Fruit fly (Drosophila melanogaster): ENCODE results near the gene CG45413.
A peak's percentile ranks its signal among the peaks of the same experiment; 100 is the strongest.

The CG45413 gene

dm6 chr3L:6964488-6965152 lies 32.9 kb upstream of the CG45413 start, which contains the start of gene sgl (continued):
- TF ChIP-seq sima (GFP tag; optimal IDR thresholded peaks at IDR 0.05), result no peak
- no peak for TF ChIP-seq Lpt (GFP tag; optimal IDR thresholded peaks at IDR 0.05)
- no peak for TF ChIP-seq gce (GFP tag; IDR thresholded peaks at IDR 0.05)
- peak; percentile 27; the same call in 1 of the 2 replicates for TF ChIP-seq nerfin-2 (GFP tag; IDR thresholded peaks at IDR 0.05; ENCODE audit: partially characterized antibody)
- 0 out of 2 replicates have a peak, but pooled peaks have one; percentile 5 for TF ChIP-seq CG8765 (GFP tag; IDR thresholded peaks at IDR 0.05)
- TF ChIP-seq CG15269 (tag; optimal IDR thresholded peaks at IDR 0.05), result peak; percentile 40
- TF ChIP-seq CG6689 (GFP tag; IDR thresholded peaks at IDR 0.05), result peak; percentile 28; the same call in 1 of the 2 replicates
- TF ChIP-seq CG18262 (tag; optimal IDR thresholded peaks at IDR 0.05), result peak; percentile 41
- TF ChIP-seq CG18011 (GFP tag; optimal IDR thresholded peaks at IDR 0.05), result no peak
- TF ChIP-seq CG2889 (GFP tag; IDR thresholded peaks at IDR 0.05), result no peak
- TF ChIP-seq CoRest (tag; optimal IDR thresholded peaks at IDR 0.05), result peak; percentile 29
- TF ChIP-seq Camta (GFP tag; optimal IDR thresholded peaks at IDR 0.05), result peak; percentile 56
- TF ChIP-seq Dref (GFP tag; IDR thresholded peaks at IDR 0.05), result peak; percentile 34; the same call in 1 of the 2 replicates
- no peak for TF ChIP-seq Hr3 (GFP tag; optimal IDR thresholded peaks at IDR 0.05)
- TF ChIP-seq chm (GFP tag; IDR thresholded peaks at IDR 0.05), result peak; percentile 81
- no peak for TF ChIP-seq CG10565 (GFP tag; optimal IDR thresholded peaks at IDR 0.05)
- TF ChIP-seq lilli (GFP tag; optimal IDR thresholded peaks at IDR 0.05), result peak; percentile 20
- no peak for TF ChIP-seq unpg (GFP tag; optimal IDR thresholded peaks at IDR 0.05)
- TF ChIP-seq insv (GFP tag; optimal IDR thresholded peaks at IDR 0.05), result peak; percentile 41 to 93
- TF ChIP-seq schlank (tag; optimal IDR thresholded peaks at IDR 0.05), result no peak
- no peak for TF ChIP-seq abd-A (tag; optimal IDR thresholded peaks at IDR 0.05)
- TF ChIP-seq CG9215 (GFP tag; IDR thresholded peaks at IDR 0.05), result no peak
- TF ChIP-seq jing (GFP tag; optimal IDR thresholded peaks at IDR 0.05), result peak; percentile 72
- no peak for TF ChIP-seq CG10321 (GFP tag; IDR thresholded peaks at IDR 0.05)
- no peak for TF ChIP-seq cas (GFP tag; IDR thresholded peaks at IDR 0.05)
- TF ChIP-seq Hand (GFP tag; optimal IDR thresholded peaks at IDR 0.05), result no peak
- peak; percentile 37 for TF ChIP-seq sug (tag; optimal IDR thresholded peaks at IDR 0.05)
- TF ChIP-seq zen2 (GFP tag; IDR thresholded peaks at IDR 0.05; ENCODE audit: partially characterized antibody), result no peak
- TF ChIP-seq CG7271 (tag; optimal IDR thresholded peaks at IDR 0.05), result no peak
- TF ChIP-seq gem (tag; optimal IDR thresholded peaks at IDR 0.05), result no peak
- no peak for TF ChIP-seq CG7372 (GFP tag; IDR thresholded peaks at IDR 0.05)
- no peak for TF ChIP-seq sd (tag; optimal IDR thresholded peaks at IDR 0.05)
- peak; percentile 28; the same call in 1 of the 2 replicates for TF ChIP-seq CG1024 (GFP tag; IDR thresholded peaks at IDR 0.05)
- TF ChIP-seq CG16863 (GFP tag; optimal IDR thresholded peaks at IDR 0.05), result no peak
- peak; percentile 47 for TF ChIP-seq CG2116 (GFP tag; optimal IDR thresholded peaks at IDR 0.05)
- TF ChIP-seq CG2120 (GFP tag; optimal IDR thresholded peaks at IDR 0.05), result peak; percentile 51
- peak; percentile 13 for TF ChIP-seq Sry-δ (GFP tag; optimal IDR thresholded peaks at IDR 0.05)
- TF ChIP-seq otp (GFP tag; IDR thresholded peaks at IDR 0.05), result peak; percentile 59; the same call in 1 of the 3 replicates
- TF ChIP-seq CG15601 (tag; optimal IDR thresholded peaks at IDR 0.05), result peak; percentile 82
- TF ChIP-seq jumu (GFP tag; optimal IDR thresholded peaks at IDR 0.05), result no peak
- no peak for TF ChIP-seq ash1 (GFP tag; optimal IDR thresholded peaks at IDR 0.05)
- TF ChIP-seq hb (GFP tag; IDR thresholded peaks at IDR 0.05; ENCODE audit: partially characterized antibody), result no peak
- peak; percentile 48 for TF ChIP-seq CG12391 (tag; optimal IDR thresholded peaks at IDR 0.05)
- no peak for TF ChIP-seq CG11093 (GFP tag; IDR thresholded peaks at IDR 0.05)
- TF ChIP-seq CG1647 (GFP tag; optimal IDR thresholded peaks at IDR 0.05), result peak; percentile 5
- TF ChIP-seq CG4424 (GFP tag; optimal IDR thresholded peaks at IDR 0.05), result peak; percentile 19
- peak; percentile 47 for TF ChIP-seq sens-2 (GFP tag; IDR thresholded peaks at IDR 0.05)
- TF ChIP-seq amos (GFP tag; IDR thresholded peaks at IDR 0.05; ENCODE audit: partially characterized antibody), result peak; percentile 58; the same call in 1 of the 2 replicates
- TF ChIP-seq Asciz (GFP tag; optimal IDR thresholded peaks at IDR 0.05), result no peak
- TF ChIP-seq CG14667 (GFP tag; IDR thresholded peaks at IDR 0.05), result no peak

Data from whole organism, embryonic.